Fruit fly (Drosophila melanogaster): ENCODE results near the gene tow.
A peak's percentile ranks its signal among the peaks of the same experiment; 100 is the strongest.

The tow gene

DNA sequence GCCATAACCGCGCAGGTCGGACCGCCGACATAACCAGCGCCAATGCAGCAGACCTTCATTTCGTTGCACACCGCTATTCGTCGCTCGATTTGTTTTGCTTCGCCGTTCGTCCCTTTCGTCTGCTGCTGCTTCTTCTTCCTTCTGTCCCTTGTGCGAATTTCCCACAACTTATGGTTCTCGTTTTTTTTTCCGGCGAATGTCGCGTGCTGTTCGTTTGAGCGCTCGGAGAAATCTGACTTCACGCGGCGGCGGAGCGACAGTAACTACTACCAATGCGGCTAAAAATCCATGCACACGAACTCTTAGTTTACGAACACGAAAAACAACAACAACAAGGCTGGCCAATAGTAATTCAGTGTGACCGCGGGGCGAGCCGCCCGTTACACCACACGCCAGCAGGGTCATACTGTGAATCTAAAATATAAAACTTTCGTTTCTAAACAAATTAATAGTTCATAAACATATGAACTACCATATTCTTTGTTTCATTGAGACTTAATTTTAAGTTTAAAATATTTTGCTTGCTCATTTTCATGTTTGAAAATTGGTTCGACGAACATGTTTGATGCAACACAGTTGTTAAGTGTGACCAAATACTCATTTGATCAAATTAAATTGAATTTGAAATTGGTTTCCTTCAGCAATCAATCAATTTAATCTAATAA, 22.0 kb downstream of the tow start, which contains the start of gene sgl (continued):
- TF ChIP-seq Antp (GFP tag; optimal IDR thresholded peaks at IDR 0.05) (peak; percentile 35), tgo (GFP tag; IDR thresholded peaks at IDR 0.05) (no peak), CG18619 (GFP tag; optimal IDR thresholded peaks at IDR 0.05) (no peak), CG2116 (GFP tag; optimal IDR thresholded peaks at IDR 0.05) (peak; percentile 47), C15 (GFP tag; IDR thresholded peaks at IDR 0.05) (no peak), ttk (GFP tag; IDR thresholded peaks at IDR 0.05) (no peak), mam (GFP tag; optimal IDR thresholded peaks at IDR 0.05) (peak; percentile 14), CTCF (GFP tag; optimal IDR thresholded peaks at IDR 0.05) (no peak), lov (optimal IDR thresholded peaks at IDR 0.05) (no peak), lov (GFP tag; IDR thresholded peaks at IDR 0.05) (0 out of 3 replicates have a peak, but pooled peaks have one; percentile 23), dati (GFP tag; IDR thresholded peaks at IDR 0.05) (no peak), Doc2 (GFP tag; IDR thresholded peaks at IDR 0.05) (no peak), kay (GFP tag; optimal IDR thresholded peaks at IDR 0.05) (no peak), da (GFP tag; optimal IDR thresholded peaks at IDR 0.05) (no peak), Dip3 (GFP tag; optimal IDR thresholded peaks at IDR 0.05) (peak; percentile 16), ind (GFP tag; optimal IDR thresholded peaks at IDR 0.05) (no peak), hth (optimal IDR thresholded peaks at IDR 0.05) (no peak), CG2678 (tag; optimal IDR thresholded peaks at IDR 0.05) (peak; percentile 51), CG33557 (GFP tag; optimal IDR thresholded peaks at IDR 0.05) (peak; percentile 12), dpn (GFP tag; optimal IDR thresholded peaks at IDR 0.05) (peak in 1 of 2 experiments; percentile 42), jumu (GFP tag; optimal IDR thresholded peaks at IDR 0.05) (no peak), HmgZ (tag; optimal IDR thresholded peaks at IDR 0.05) (peak; percentile 55), NC2α (GFP tag; optimal IDR thresholded peaks at IDR 0.05) (peak; percentile 30), Optix (GFP tag; IDR thresholded peaks at IDR 0.05) (peak; percentile 8; the same call in 1 of the 3 replicates), CG12071 (GFP tag; optimal IDR thresholded peaks at IDR 0.05) (peak; percentile 3), H2.0 (GFP tag; IDR thresholded peaks at IDR 0.05) (no peak), CG10267 (tag; optimal IDR thresholded peaks at IDR 0.05) (peak; percentile 70), ap (GFP tag; IDR thresholded peaks at IDR 0.05) (no peak), CG17568 (GFP tag; optimal IDR thresholded peaks at IDR 0.05) (peak; percentile 42), CG3995 (GFP tag; optimal IDR thresholded peaks at IDR 0.05) (no peak), nom (GFP tag; optimal IDR thresholded peaks at IDR 0.05) (peak; percentile 84), CG3163 (GFP tag; optimal IDR thresholded peaks at IDR 0.05) (peak; percentile 66), sc (optimal IDR thresholded peaks at IDR 0.05) (no peak), sc (GFP tag; optimal IDR thresholded peaks at IDR 0.05) (no peak), pita (GFP tag; optimal IDR thresholded peaks at IDR 0.05) (no peak), ro (GFP tag; IDR thresholded peaks at IDR 0.05) (no peak), nau (GFP tag; optimal IDR thresholded peaks at IDR 0.05) (no peak), lilli (GFP tag; optimal IDR thresholded peaks at IDR 0.05) (peak; percentile 20), Bdp1 (GFP tag; optimal IDR thresholded peaks at IDR 0.05) (no peak), CG2199 (GFP tag; IDR thresholded peaks at IDR 0.05) (0 out of 3 replicates have a peak, but pooled peaks have one; percentile 7), Nf-YC (tag; optimal IDR thresholded peaks at IDR 0.05) (peak; percentile 100), tup (GFP tag; optimal IDR thresholded peaks at IDR 0.05) (no peak), CG2129 (GFP tag; IDR thresholded peaks at IDR 0.05; ENCODE audit: partially characterized antibody) (no peak; the same call in 1 of the 2 replicates), CG17328 (GFP tag; IDR thresholded peaks at IDR 0.05) (0 out of 2 replicates have a peak, but pooled peaks have one; percentile 11), p53 (GFP tag; optimal IDR thresholded peaks at IDR 0.05) (no peak), Neu2 (GFP tag; optimal IDR thresholded peaks at IDR 0.05; ENCODE audit: borderline replicate concordance) (no peak), danr (GFP tag; IDR thresholded peaks at IDR 0.05) (no peak), chn (GFP tag; optimal IDR thresholded peaks at IDR 0.05) (peak; percentile 43), CG3065 (GFP tag; optimal IDR thresholded peaks at IDR 0.05) (no peak), h (optimal IDR thresholded peaks at IDR 0.05) (no peak), CG17829 (tag; optimal IDR thresholded peaks at IDR 0.05) (peak; percentile 67), CG17912 (GFP tag; optimal IDR thresholded peaks at IDR 0.05) (peak; percentile 61), CG8944 (GFP tag; optimal IDR thresholded peaks at IDR 0.05) (no peak)
